Worm (Caenorhabditis elegans): ENCODE results near the gene M03F8.1.

Gene M03F8.1

ce11 chrV:5951133-5951532 lies at the start of gene M03F8.1:
Gene M03F8.1, plus strand, starts transcription at chrV:5951433.
- no peak for TF ChIP-seq unc-86 (tag; optimal IDR thresholded peaks at IDR 0.05)
- TF ChIP-seq pax-1 (tag; optimal IDR thresholded peaks at IDR 0.05): no peak
- no peak for TF ChIP-seq sox-4 (tag; optimal IDR thresholded peaks at IDR 0.05)
- TF ChIP-seq ceh-48 (tag; optimal IDR thresholded peaks at IDR 0.05): no peak
- TF ChIP-seq gmeb-2 (tag; optimal IDR thresholded peaks at IDR 0.05): no peak
- TF ChIP-seq ceh-22 (tag; optimal IDR thresholded peaks at IDR 0.05): no peak

ce11 chrV:5901833-5902232 lies 49.4 kb upstream of the M03F8.1 start, which contains the start of gene C04E6.5:
Gene C04E6.5, plus strand, starts transcription at chrV:5902133.
- TF ChIP-seq ceh-30 (tag; optimal IDR thresholded peaks at IDR 0.05) (no peak), dve-1 (tag; optimal IDR thresholded peaks at IDR 0.05) (no peak), ceh-45 (GFP tag; IDR thresholded peaks at IDR 0.05) (no peak), ceh-14 (tag; optimal IDR thresholded peaks at IDR 0.05) (no peak), ceh-24 (tag; optimal IDR thresholded peaks at IDR 0.05) (no peak), madf-2 (tag; optimal IDR thresholded peaks at IDR 0.05) (no peak), elt-2 (tag; optimal IDR thresholded peaks at IDR 0.05) (no peak), eyg-1 (tag; optimal IDR thresholded peaks at IDR 0.05) (no peak), tbx-7 (tag; optimal IDR thresholded peaks at IDR 0.05) (no peak)

ce11 chrV:5906252-5906651 lies 45.0 kb upstream of the M03F8.1 start, which contains the start of gene srd-15:
Gene srd-15, minus strand, starts transcription at chrV:5906352.
- TF ChIP-seq lin-11 (tag; optimal IDR thresholded peaks at IDR 0.05): no peak
- TF ChIP-seq ttx-3 (tag; optimal IDR thresholded peaks at IDR 0.05): no peak
- no peak for TF ChIP-seq sox-4 (tag; optimal IDR thresholded peaks at IDR 0.05)
- no peak for TF ChIP-seq pha-2 (tag; optimal IDR thresholded peaks at IDR 0.05)

ce11 chrV:5907090-5907489 lies 44.1 kb upstream of the M03F8.1 start, which contains the start of gene C04E6.4:
Gene C04E6.4, plus strand, starts transcription at chrV:5907390.
- TF ChIP-seq gmeb-2 (tag; optimal IDR thresholded peaks at IDR 0.05) (no peak), pat-9 (tag; optimal IDR thresholded peaks at IDR 0.05) (no peak), pros-1 (tag; optimal IDR thresholded peaks at IDR 0.05) (no peak), pha-2 (tag; optimal IDR thresholded peaks at IDR 0.05) (no peak), C38D4.7 (GFP tag; optimal IDR thresholded peaks at IDR 0.05) (no peak), ceh-18 (tag; optimal IDR thresholded peaks at IDR 0.05) (no peak), K02D7.2 (tag; optimal IDR thresholded peaks at IDR 0.05) (no peak), unc-86 (tag; optimal IDR thresholded peaks at IDR 0.05) (no peak), nfya-1 (tag; optimal IDR thresholded peaks at IDR 0.05) (no peak), unc-55 (GFP tag; optimal IDR thresholded peaks at IDR 0.05) (no peak), hlh-15 (tag; optimal IDR thresholded peaks at IDR 0.05) (no peak), tbx-7 (tag; optimal IDR thresholded peaks at IDR 0.05) (no peak), ets-4 (tag; optimal IDR thresholded peaks at IDR 0.05) (no peak), elt-2 (tag; optimal IDR thresholded peaks at IDR 0.05) (no peak), pqm-1 (tag; optimal IDR thresholded peaks at IDR 0.05) (no peak)

- TF ChIP-seq fkh-10 (GFP tag; optimal IDR thresholded peaks at IDR 0.05) (no peak), unc-42 (tag; optimal IDR thresholded peaks at IDR 0.05) (no peak), dve-1 (tag; optimal IDR thresholded peaks at IDR 0.05) (no peak), tbx-2 (tag; optimal IDR thresholded peaks at IDR 0.05) (no peak), hlh-30 (tag; optimal IDR thresholded peaks at IDR 0.05; ENCODE audit: insufficient read depth) (no peak), T23F11.4 (GFP tag; optimal IDR thresholded peaks at IDR 0.05) (no peak), pat-9 (tag; optimal IDR thresholded peaks at IDR 0.05) (no peak), lin-11 (tag; optimal IDR thresholded peaks at IDR 0.05) (no peak), sox-2 (GFP tag; IDR thresholded peaks at IDR 0.05) (no peak), pha-2 (tag; optimal IDR thresholded peaks at IDR 0.05) (no peak)
Observed at ce11 chrV:5912426-5912825, 38.8 kb upstream of the M03F8.1 start, which contains the start of gene C04E6.13. Gene C04E6.13, plus strand, starts transcription at chrV:5912726.
